Worm (Caenorhabditis elegans): ENCODE measurements around the gene R03H10.4.

Gene R03H10.4

DNA sequence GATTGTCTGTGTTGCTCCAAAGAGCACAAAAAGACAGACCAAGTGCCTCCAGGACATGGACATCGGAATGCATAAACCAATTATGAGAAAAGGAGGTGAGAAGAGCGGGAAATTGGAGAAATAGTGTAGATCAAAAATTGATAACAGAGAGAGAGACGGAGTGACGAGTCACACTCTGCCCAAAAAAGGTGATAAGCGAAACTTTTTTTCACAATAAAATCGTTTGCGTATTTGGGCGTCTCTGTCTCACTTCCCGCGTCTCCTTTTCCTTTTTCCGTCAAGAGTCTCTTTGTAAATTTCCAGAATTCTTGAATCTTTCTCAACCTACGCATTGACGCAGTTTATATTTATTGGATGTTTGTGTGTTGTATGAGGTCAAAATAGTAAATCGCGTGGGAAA lies 25.8 kb upstream of the R03H10.4 start, which contains the start of gene mth-2 (continued):
- TF ChIP-seq zfp-2 (tag; optimal IDR thresholded peaks at IDR 0.05): no peak

DNA sequence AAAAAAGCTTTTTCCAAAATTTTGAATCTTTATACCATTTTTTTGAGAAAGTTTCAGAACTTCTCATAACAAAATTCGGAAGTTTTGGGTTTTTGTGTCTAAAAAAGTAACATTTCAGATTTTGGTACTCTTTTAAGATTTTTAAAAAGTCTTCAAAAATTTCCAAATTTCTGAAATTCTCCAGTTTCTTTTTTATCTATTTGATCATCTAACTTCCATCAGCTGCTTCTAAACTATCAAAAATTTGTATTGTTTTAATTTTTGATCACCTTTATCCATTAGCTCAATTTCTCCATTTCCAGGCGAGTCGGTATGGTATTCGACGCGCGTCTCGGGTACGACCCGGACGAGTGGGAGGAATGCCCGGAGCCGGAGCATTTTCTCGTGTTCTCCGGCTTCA lies 18.1 kb upstream of the R03H10.4 start, which contains the start of gene cpna-1:
cpna-1 (plus strand) TSS at position 301 of the 400 bp plus-strand sequence.
- TF ChIP-seq aha-1 (tag) (no peak), nhr-28 (tag; optimal IDR thresholded peaks at IDR 0.05) (no peak), gei-8 (GFP tag; optimal IDR thresholded peaks at IDR 0.05) (no peak), jun-1 (tag; optimal IDR thresholded peaks at IDR 0.05) (no peak), set-16 (GFP tag; IDR thresholded peaks at IDR 0.05) (0 out of 2 replicates have a peak, but pooled peaks have one; percentile 33), daf-16 (GFP tag; optimal IDR thresholded peaks at IDR 0.05) (no peak), daf-16 (tag; optimal IDR thresholded peaks at IDR 0.05) (no peak), mdt-29 (GFP tag; IDR thresholded peaks at IDR 0.05) (no peak)

DNA sequence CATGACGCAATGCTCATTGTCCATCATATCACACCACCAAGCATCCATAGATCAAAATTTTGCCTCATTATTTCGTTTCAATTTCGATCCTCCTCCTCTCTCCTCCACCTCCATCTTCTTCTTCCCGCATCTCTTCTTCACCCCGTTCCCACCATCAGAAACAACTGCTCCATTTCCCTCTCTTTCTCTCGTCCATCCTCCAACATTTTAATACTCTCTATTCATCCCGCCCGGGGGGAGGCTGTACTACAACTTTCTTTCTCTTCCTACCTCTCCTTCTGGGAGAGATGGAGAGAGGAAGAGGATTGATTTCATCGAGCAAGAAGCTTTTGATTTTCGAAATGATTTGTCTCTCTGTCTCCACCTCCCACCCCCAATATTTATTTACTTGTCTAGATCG lies 15.7 kb upstream of the R03H10.4 start:
- TF ChIP-seq hmg-1.1 (GFP tag; IDR thresholded peaks at IDR 0.05) (0 out of 2 replicates have a peak, but pooled peaks have one; percentile 22), lin-38 (GFP tag; IDR thresholded peaks at IDR 0.05) (no peak), zip-2 (tag; optimal IDR thresholded peaks at IDR 0.05) (no peak), mxl-3 (GFP tag; optimal IDR thresholded peaks at IDR 0.05) (no peak), dmd-9 (GFP tag; IDR thresholded peaks at IDR 0.05) (no peak), F26F4.8 (GFP tag; conservative IDR thresholded peaks at IDR 0.05) (no peak), zip-11 (GFP tag; IDR thresholded peaks at IDR 0.05) (no peak), dmd-8 (GFP tag; IDR thresholded peaks at IDR 0.05) (no peak), T20F7.1 (GFP tag; optimal IDR thresholded peaks at IDR 0.05) (no peak), daf-8 (GFP tag; IDR thresholded peaks at IDR 0.05) (no peak), daf-16 (GFP tag; optimal IDR thresholded peaks at IDR 0.05) (peak in 1 of 2 experiments; percentile 21), daf-16 (tag; optimal IDR thresholded peaks at IDR 0.05) (no peak), T26A8.4 (GFP tag; IDR thresholded peaks at IDR 0.05) (no peak), Y48G9A.11 (GFP tag; IDR thresholded peaks at IDR 0.05) (no peak), spr-3 (GFP tag; optimal IDR thresholded peaks at IDR 0.05) (no peak), nhr-41 (GFP tag; IDR thresholded peaks at IDR 0.05) (no peak), ceh-82 (tag; optimal IDR thresholded peaks at IDR 0.05) (no peak), pha-4 (GFP tag; IDR thresholded peaks at IDR 0.05) (no peak), pha-4 (tag; optimal IDR thresholded peaks at IDR 0.05) (no peak), Y5F2A.4 (GFP tag; optimal IDR thresholded peaks at IDR 0.05) (no peak), nhr-28 (tag; optimal IDR thresholded peaks at IDR 0.05) (peak; percentile 8), zfp-3 (GFP tag; conservative IDR thresholded peaks at IDR 0.05) (no peak), zfp-2 (tag; optimal IDR thresholded peaks at IDR 0.05) (no peak), lin-39 (tag; optimal IDR thresholded peaks at IDR 0.05) (no peak), F49E8.2 (tag; optimal IDR thresholded peaks at IDR 0.05; ENCODE audit: borderline replicate concordance) (no peak)

DNA sequence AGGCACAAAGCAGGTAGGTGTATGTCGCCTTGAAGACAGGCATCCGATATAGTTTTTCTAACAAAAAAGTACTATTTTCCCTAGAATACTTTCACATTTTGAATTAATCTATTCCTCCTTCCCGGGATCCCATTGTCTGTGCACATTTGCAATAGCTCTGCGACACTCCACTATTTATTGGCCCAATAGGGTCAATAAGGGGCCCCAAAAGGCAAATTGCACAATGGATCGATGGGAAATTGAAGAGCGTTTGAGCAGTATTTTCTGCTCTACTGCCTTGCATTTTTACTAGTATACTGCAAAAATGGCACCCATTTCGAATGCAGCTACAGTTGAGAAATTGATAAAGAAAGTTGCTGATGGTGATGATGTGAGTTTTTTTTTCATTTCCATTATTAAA lies 14.1 kb upstream of the R03H10.4 start, which contains the start of gene R03H10.11:
R03H10.11 (plus strand) TSS at position 301 of the 400 bp plus-strand sequence.
- TF ChIP-seq ctbp-1 (GFP tag; IDR thresholded peaks at IDR 0.05) (no peak), ceh-82 (tag; optimal IDR thresholded peaks at IDR 0.05) (no peak), F26F4.8 (GFP tag; conservative IDR thresholded peaks at IDR 0.05) (no peak), madf-5 (GFP tag; IDR thresholded peaks at IDR 0.05) (no peak), gei-8 (GFP tag; optimal IDR thresholded peaks at IDR 0.05) (no peak), php-3 (GFP tag; IDR thresholded peaks at IDR 0.05) (no peak), duxl-1 (tag; optimal IDR thresholded peaks at IDR 0.05; ENCODE audit: poor library complexity) (no peak)

DNA sequence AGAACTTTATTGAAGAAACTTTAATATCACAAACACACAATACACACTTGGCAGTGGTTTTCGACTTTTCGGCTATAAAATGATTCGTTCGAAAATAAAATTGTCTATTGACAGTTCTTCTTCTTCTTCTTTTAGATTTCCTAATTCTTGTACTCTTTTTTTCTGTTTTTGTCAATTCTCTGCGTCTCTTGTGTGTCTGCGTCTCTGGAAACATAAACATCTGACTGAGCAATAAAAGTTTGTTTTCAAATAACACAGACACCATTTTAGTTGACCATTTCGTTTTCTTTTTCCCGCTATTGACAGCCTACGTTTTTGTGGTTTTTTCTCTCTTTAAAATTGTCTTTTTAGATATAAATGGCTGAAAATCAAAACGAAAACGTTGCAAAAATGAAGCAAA lies 11.6 kb upstream of the R03H10.4 start, which contains the start of gene R03H10.1:
R03H10.1 (plus strand) TSS at position 352 of the 400 bp plus-strand sequence.
- TF ChIP-seq mxl-2 (GFP tag; conservative IDR thresholded peaks at IDR 0.05) (no peak), ztf-7 (tag; optimal IDR thresholded peaks at IDR 0.05) (no peak), daf-16 (GFP tag; optimal IDR thresholded peaks at IDR 0.05) (no peak), daf-16 (tag; optimal IDR thresholded peaks at IDR 0.05) (peak; percentile 89), aha-1 (tag) (peak; percentile 76), nhr-42 (GFP tag; IDR thresholded peaks at IDR 0.05) (no peak), tra-1 (GFP tag; IDR thresholded peaks at IDR 0.05) (no peak), ama-1 (optimal IDR thresholded peaks at IDR 0.05) (no peak), dve-1 (tag; optimal IDR thresholded peaks at IDR 0.05; ENCODE audit: insufficient read depth) (peak; percentile 66), mes-2 (tag; optimal IDR thresholded peaks at IDR 0.05; ENCODE audit: poor library complexity, severe bottlenecking) (no peak), hlh-11 (tag; optimal IDR thresholded peaks at IDR 0.05) (peak; percentile 21), dmd-6 (GFP tag; IDR thresholded peaks at IDR 0.05) (no peak), php-3 (GFP tag; IDR thresholded peaks at IDR 0.05) (peak; percentile 71), unc-62 (GFP tag; optimal IDR thresholded peaks at IDR 0.05 in 1 of 2) (no peak), unc-62 (tag; optimal IDR thresholded peaks at IDR 0.05) (no peak), daf-19 (GFP tag; conservative IDR thresholded peaks at IDR 0.05) (no peak)
